Fruit fly (Drosophila melanogaster) whole organism, wandering third instar larva: ENCODE measurements around the gene Cpr76Ba.

Source experiments
- Dif ChIP-seq: fragments of 200-275, 200-300 bp; sonication (Bioruptor generic); optimal IDR thresholded peaks from 2 replicates; lab custom pipeline; 2018; ENCODE audit warnings: missing biosample characterization, missing genetic modification characterization; ENCODE audit not compliant: partially characterized antibody
- Hnf4 ChIP-seq: fragments of 200-800 bp; sonication (Bioruptor generic); optimal IDR thresholded peaks from 2 replicates; lab custom pipeline; 2016; ENCODE audit warnings: missing biosample characterization, mild to moderate bottlenecking, missing genetic modification characterization
- fru ChIP-seq: fragments of 200-800 bp; sonication (Bioruptor generic); optimal IDR thresholded peaks from 3 replicates; lab custom pipeline; 2016; ENCODE audit warnings: missing biosample characterization, mild to moderate bottlenecking, missing genetic modification characterization
- psq ChIP-seq: fragments of 200-800 bp; sonication (Bioruptor generic); optimal IDR thresholded peaks from 3 replicates; lab custom pipeline; 2017; ENCODE audit warnings: missing biosample characterization, mild to moderate bottlenecking, missing genetic modification characterization, moderate library complexity

dm6 chr3L:19483007-19483406, 35.1 kb downstream of the Cpr76Ba start:
- TF ChIP-seq Dif (peak; percentile 94), fru (GFP tag; lab: Kevin White, UChicago) (no peak), psq (GFP tag; lab: Kevin White, UChicago) (no peak), Hnf4 (no peak)
